Worm (Caenorhabditis elegans) whole organism, L3 larva: Measurements from ENCODE around the gene H12I19.115.

Experiments
- jun-1 ChIP-seq: fragments of 150-350 bp; optimal IDR thresholded peaks from 2 replicates; lab custom pipeline; 2014; ENCODE audit warnings: missing biosample characterization, missing genetic modification reagents, missing genetic modification characterization
- lin-39 ChIP-seq: fragments of 150-350 bp; optimal IDR thresholded peaks from 2 replicates; lab custom pipeline; 2018; ENCODE audit warnings: missing biosample characterization, missing genetic modification reagents, missing genetic modification characterization
- lsy-12 ChIP-seq: sonication (generic microtip); optimal IDR thresholded peaks from 2 replicates; lab custom pipeline; 2016; ENCODE audit warnings: mild to moderate bottlenecking, missing genetic modification characterization, missing compliant biosample characterization
- mdl-1 ChIP-seq: fragments of 150-350 bp; optimal IDR thresholded peaks from 2 replicates; lab custom pipeline; 2014; ENCODE audit warnings: missing biosample characterization, missing genetic modification characterization
- nfya-1 ChIP-seq: sonication (generic microtip); optimal IDR thresholded peaks from 2 replicates; lab custom pipeline; 2017; ENCODE audit warnings: missing genetic modification characterization, mild to moderate bottlenecking, missing compliant biosample characterization, antibody characterized with exemption, moderate library complexity; ENCODE audit not compliant: insufficient read depth

- TF ChIP-seq lin-39 (tag; lab: Kevin White, UChicago) (no peak), nfya-1 (tag; lab: Kevin White, UChicago) (no peak), lsy-12 (tag; lab: Kevin White, UChicago) (no peak), jun-1 (tag; lab: Kevin White, UChicago) (no peak), mdl-1 (tag; lab: Kevin White, UChicago) (no peak)
Measured at ce11 chrIV:14113621-14114020, 14.0 kb downstream of the H12I19.115 start.
